Comparison of ENCODE assay signal across 4 worm cellular contexts in genomic region chrIV:11027560-11027959, ce11.
TF ChIP-seq lines count a peak whose summit lies in the region.

No protein-coding gene starts in this region.

TF ChIP-seq in whole organism, L2 larva, 48 proteins besides CTCF, POLR2A, EP300 and RAD21 (continues in another document):
- peak; percentile 53 for TF ChIP-seq gmeb-1 (tag; optimal IDR thresholded peaks at IDR 0.05; lab: Kevin White, UChicago)
- peak; percentile 90 for TF ChIP-seq C34F6.9 (tag; optimal IDR thresholded peaks at IDR 0.05; lab: Kevin White, UChicago)
- peak; percentile 51 for TF ChIP-seq skn-1 (tag; optimal IDR thresholded peaks at IDR 0.05; lab: Kevin White, UChicago)
- TF ChIP-seq ama-1 (optimal IDR thresholded peaks at IDR 0.05; lab: Kevin White, UChicago), result peak; percentile 97
- no peak for TF ChIP-seq nhr-12 (tag; optimal IDR thresholded peaks at IDR 0.05; lab: Kevin White, UChicago)
- no peak for TF ChIP-seq ceh-82 (tag; optimal IDR thresholded peaks at IDR 0.05; lab: Kevin White, UChicago)
- no peak for TF ChIP-seq nhr-10 (tag; optimal IDR thresholded peaks at IDR 0.05; lab: Kevin White, UChicago)
- TF ChIP-seq elt-3 (tag; optimal IDR thresholded peaks at IDR 0.05; lab: Kevin White, UChicago), result no peak
- TF ChIP-seq sma-9 (GFP tag; optimal IDR thresholded peaks at IDR 0.05; lab: Kevin White, UChicago), result peak; percentile 90
- TF ChIP-seq sma-9 (tag; optimal IDR thresholded peaks at IDR 0.05; lab: Kevin White, UChicago), result no peak
- peak; percentile 95 for TF ChIP-seq nhr-129 (tag; optimal IDR thresholded peaks at IDR 0.05; lab: Kevin White, UChicago)
- no peak for TF ChIP-seq nhr-11 (tag; optimal IDR thresholded peaks at IDR 0.05; lab: Kevin White, UChicago)
- TF ChIP-seq dmd-4 (tag; optimal IDR thresholded peaks at IDR 0.05; lab: Kevin White, UChicago), result no peak
- TF ChIP-seq snpc-4 (tag; optimal IDR thresholded peaks at IDR 0.05; lab: Kevin White, UChicago), result peak; percentile 28
- TF ChIP-seq ztf-1 (GFP tag; conservative IDR thresholded peaks at IDR 0.05; lab: Robert Waterston, UW), result no peak
- no peak for TF ChIP-seq unc-39 (tag; optimal IDR thresholded peaks at IDR 0.05; lab: Kevin White, UChicago)
- TF ChIP-seq lsy-2 (tag; optimal IDR thresholded peaks at IDR 0.05; lab: Kevin White, UChicago), result peak; percentile 57 to 90
- TF ChIP-seq mab-5 (tag; optimal IDR thresholded peaks at IDR 0.05; lab: Kevin White, UChicago), result peak; percentile 42
- TF ChIP-seq lin-39 (tag; optimal IDR thresholded peaks at IDR 0.05; lab: Kevin White, UChicago), result no peak
- TF ChIP-seq nhr-237 (tag; optimal IDR thresholded peaks at IDR 0.05; lab: Kevin White, UChicago), result no peak
- peak; percentile 92 for TF ChIP-seq F13H6.1 (tag; optimal IDR thresholded peaks at IDR 0.05; lab: Kevin White, UChicago)
- TF ChIP-seq fos-1 (tag; optimal IDR thresholded peaks at IDR 0.05; lab: Kevin White, UChicago), result peak; percentile 92
- peak; percentile 75 for TF ChIP-seq ztf-4 (tag; optimal IDR thresholded peaks at IDR 0.05; lab: Kevin White, UChicago)
- peak; percentile 30 for TF ChIP-seq blmp-1 (tag; optimal IDR thresholded peaks at IDR 0.05; lab: Kevin White, UChicago; ENCODE audit: insufficient read depth)

TF ChIP-seq in whole organism, L4 larva, 104 proteins besides CTCF, POLR2A, EP300 and RAD21 (continues in another document):
- TF ChIP-seq lin-13 (GFP tag; optimal IDR thresholded peaks at IDR 0.05; lab: Kevin White, UChicago) (peak; percentile 69), ceh-20 (GFP tag; IDR thresholded peaks at IDR 0.05; lab: Robert Waterston, UW) (no peak), nhr-42 (GFP tag; IDR thresholded peaks at IDR 0.05; lab: Robert Waterston, UW) (no peak; the same call in 1 of the 2 replicates), dmd-9 (GFP tag; IDR thresholded peaks at IDR 0.05; lab: Robert Waterston, UW) (no peak), ZK546.5 (tag; optimal IDR thresholded peaks at IDR 0.05; lab: Kevin White, UChicago) (peak in 1 of 2 experiments; percentile 34), hif-1 (tag; optimal IDR thresholded peaks at IDR 0.05; lab: Kevin White, UChicago) (peak in 1 of 2 experiments; percentile 23), lin-29 (GFP tag; IDR thresholded peaks at IDR 0.05; lab: Robert Waterston, UW) (no peak), mdt-29 (GFP tag; IDR thresholded peaks at IDR 0.05; lab: Robert Waterston, UW) (0 out of 2 replicates have a peak, but pooled peaks have one; percentile 16), T20F7.1 (GFP tag; optimal IDR thresholded peaks at IDR 0.05; lab: Kevin White, UChicago) (peak; percentile 71), ces-1 (GFP tag; optimal IDR thresholded peaks at IDR 0.05; lab: Kevin White, UChicago) (no peak), attf-4 (tag; optimal IDR thresholded peaks at IDR 0.05; lab: Kevin White, UChicago) (no peak), dmd-8 (GFP tag; IDR thresholded peaks at IDR 0.05; lab: Robert Waterston, UW) (no peak), D1046.2 (GFP tag; IDR thresholded peaks at IDR 0.05; lab: Robert Waterston, UW) (no peak), tra-1 (GFP tag; IDR thresholded peaks at IDR 0.05; lab: Robert Waterston, UW) (0 out of 2 replicates have a peak, but pooled peaks have one; percentile 39), spr-1 (tag; optimal IDR thresholded peaks at IDR 0.05; lab: Kevin White, UChicago) (peak; percentile 69), php-3 (GFP tag; IDR thresholded peaks at IDR 0.05; lab: Robert Waterston, UW) (0 out of 2 replicates have a peak, but pooled peaks have one; percentile 38), lin-39 (tag; optimal IDR thresholded peaks at IDR 0.05; lab: Kevin White, UChicago) (no peak), ZK337.2 (GFP tag; IDR thresholded peaks at IDR 0.05; lab: Robert Waterston, UW) (no peak), dmd-6 (GFP tag; IDR thresholded peaks at IDR 0.05; lab: Robert Waterston, UW) (peak; percentile 88), egl-27 (tag; optimal IDR thresholded peaks at IDR 0.05; lab: Kevin White, UChicago) (no peak), vab-7 (GFP tag; IDR thresholded peaks at IDR 0.05; lab: Robert Waterston, UW) (no peak), snpc-1.2 (GFP tag; IDR thresholded peaks at IDR 0.05; lab: Robert Waterston, UW) (no peak), arid-1 (GFP tag; conservative IDR thresholded peaks at IDR 0.05; lab: Robert Waterston, UW) (0 out of 2 replicates have a peak, but pooled peaks have one; percentile 32)

TF ChIP-seq in whole organism, late embryonic, 69 proteins besides CTCF, POLR2A, EP300 and RAD21 (continues in another document):
- TF ChIP-seq elt-4 (tag; optimal IDR thresholded peaks at IDR 0.05; lab: Kevin White, UChicago) (no peak), tbx-7 (tag; optimal IDR thresholded peaks at IDR 0.05; lab: Kevin White, UChicago) (no peak), C08G9.2 (tag; optimal IDR thresholded peaks at IDR 0.05; lab: Kevin White, UChicago) (peak; percentile 39), ttx-3 (tag; optimal IDR thresholded peaks at IDR 0.05; lab: Kevin White, UChicago) (peak; percentile 20), fkh-10 (GFP tag; optimal IDR thresholded peaks at IDR 0.05; lab: Kevin White, UChicago) (no peak), dmd-4 (tag; optimal IDR thresholded peaks at IDR 0.05; lab: Kevin White, UChicago; ENCODE audit: borderline replicate concordance) (no peak), tbx-2 (tag; optimal IDR thresholded peaks at IDR 0.05; lab: Kevin White, UChicago) (peak; percentile 53), zip-5 (tag; optimal IDR thresholded peaks at IDR 0.05; lab: Kevin White, UChicago) (no peak), hlh-15 (tag; optimal IDR thresholded peaks at IDR 0.05; lab: Kevin White, UChicago) (no peak), sox-4 (tag; optimal IDR thresholded peaks at IDR 0.05; lab: Kevin White, UChicago) (no peak), ceh-2 (tag; optimal IDR thresholded peaks at IDR 0.05; lab: Kevin White, UChicago) (peak; percentile 26), npax-4 (tag; optimal IDR thresholded peaks at IDR 0.05; lab: Kevin White, UChicago) (no peak), gmeb-2 (tag; optimal IDR thresholded peaks at IDR 0.05; lab: Kevin White, UChicago) (no peak), nhr-11 (tag; optimal IDR thresholded peaks at IDR 0.05; lab: Kevin White, UChicago) (no peak), dve-1 (tag; optimal IDR thresholded peaks at IDR 0.05; lab: Kevin White, UChicago) (peak; percentile 6), odd-2 (tag; optimal IDR thresholded peaks at IDR 0.05; lab: Kevin White, UChicago) (no peak), nfya-1 (tag; optimal IDR thresholded peaks at IDR 0.05; lab: Kevin White, UChicago) (peak; percentile 77), unc-55 (GFP tag; optimal IDR thresholded peaks at IDR 0.05; lab: Kevin White, UChicago) (peak; percentile 92), che-1 (tag; optimal IDR thresholded peaks at IDR 0.05; lab: Kevin White, UChicago) (no peak), unc-3 (GFP tag; conservative IDR thresholded peaks at IDR 0.05; lab: Robert Waterston, UW) (no peak), unc-3 (tag; optimal IDR thresholded peaks at IDR 0.05; lab: Kevin White, UChicago) (no peak), ceh-30 (tag; optimal IDR thresholded peaks at IDR 0.05; lab: Kevin White, UChicago) (no peak), unc-86 (tag; optimal IDR thresholded peaks at IDR 0.05; lab: Kevin White, UChicago) (no peak), C38D4.7 (GFP tag; optimal IDR thresholded peaks at IDR 0.05; lab: Kevin White, UChicago) (no peak), eyg-1 (tag; optimal IDR thresholded peaks at IDR 0.05; lab: Kevin White, UChicago) (no peak), ceh-22 (tag; optimal IDR thresholded peaks at IDR 0.05; lab: Kevin White, UChicago) (no peak), K09A11.1 (tag; optimal IDR thresholded peaks at IDR 0.05; lab: Kevin White, UChicago; ENCODE audit: insufficient read depth) (peak; percentile 37)

TF ChIP-seq in whole organism, mixed stage, embryonic, 35 proteins besides CTCF, POLR2A, EP300 and RAD21 (continues in another document):
- TF ChIP-seq nhr-12 (tag; optimal IDR thresholded peaks at IDR 0.05; lab: Kevin White, UChicago) (no peak), ztf-11 (tag; optimal IDR thresholded peaks at IDR 0.05; lab: Kevin White, UChicago) (no peak), blmp-1 (tag; optimal IDR thresholded peaks at IDR 0.05; lab: Kevin White, UChicago) (no peak), mep-1 (tag; optimal IDR thresholded peaks at IDR 0.05; lab: Kevin White, UChicago) (peak; percentile 80), cnd-1 (tag; optimal IDR thresholded peaks at IDR 0.05; lab: Kevin White, UChicago) (peak; percentile 35), mls-2 (tag; optimal IDR thresholded peaks at IDR 0.05; lab: Kevin White, UChicago) (peak; percentile 84), lin-32 (GFP tag; optimal IDR thresholded peaks at IDR 0.05; lab: Kevin White, UChicago) (peak; percentile 5), pha-4 (tag; optimal IDR thresholded peaks at IDR 0.05; lab: Kevin White, UChicago) (peak; percentile 97), drap-1 (GFP tag; optimal IDR thresholded peaks at IDR 0.05; lab: Kevin White, UChicago) (peak; percentile 1), snpc-4 (tag; optimal IDR thresholded peaks at IDR 0.05; lab: Kevin White, UChicago) (no peak), unc-39 (tag; optimal IDR thresholded peaks at IDR 0.05; lab: Kevin White, UChicago) (no peak), bed-3 (GFP tag; optimal IDR thresholded peaks at IDR 0.05; lab: Kevin White, UChicago) (no peak), ceh-39 (tag; optimal IDR thresholded peaks at IDR 0.05; lab: Kevin White, UChicago) (peak; percentile 69), lsy-2 (tag; optimal IDR thresholded peaks at IDR 0.05; lab: Kevin White, UChicago) (peak; percentile 71), elt-1 (tag; optimal IDR thresholded peaks at IDR 0.05; lab: Kevin White, UChicago; ENCODE audit: borderline replicate concordance, insufficient read depth) (peak; percentile 72), ham-2 (GFP tag; optimal IDR thresholded peaks at IDR 0.05; lab: Kevin White, UChicago) (no peak), hlh-1 (tag; optimal IDR thresholded peaks at IDR 0.05; lab: Kevin White, UChicago) (peak; percentile 6), unc-120 (tag; optimal IDR thresholded peaks at IDR 0.05; lab: Kevin White, UChicago; ENCODE audit: poor library complexity, severe bottlenecking) (peak; percentile 42), sptf-1 (tag; optimal IDR thresholded peaks at IDR 0.05; lab: Kevin White, UChicago) (no peak), sem-2 (GFP tag; optimal IDR thresholded peaks at IDR 0.05; lab: Kevin White, UChicago) (no peak), mab-5 (tag; optimal IDR thresholded peaks at IDR 0.05; lab: Kevin White, UChicago) (no peak), nhr-28 (tag; optimal IDR thresholded peaks at IDR 0.05; lab: Kevin White, UChicago) (no peak), lin-13 (tag; optimal IDR thresholded peaks at IDR 0.05; lab: Kevin White, UChicago) (peak; percentile 90), ces-1 (GFP tag; optimal IDR thresholded peaks at IDR 0.05; lab: Kevin White, UChicago) (peak; percentile 72), unc-62 (GFP tag; optimal IDR thresholded peaks at IDR 0.05; lab: Kevin White, UChicago) (peak; percentile 98), nhr-2 (tag; optimal IDR thresholded peaks at IDR 0.05; lab: Kevin White, UChicago) (no peak), ceh-83 (GFP tag; optimal IDR thresholded peaks at IDR 0.05; lab: Kevin White, UChicago) (no peak), elt-3 (tag; optimal IDR thresholded peaks at IDR 0.05; lab: Kevin White, UChicago) (peak; percentile 38), M03D4.4 (tag; optimal IDR thresholded peaks at IDR 0.05; lab: Kevin White, UChicago) (peak; percentile 23)
